Worm (Caenorhabditis elegans): ENCODE measurements around the gene Y97E10AR.4.

The Y97E10AR.4 gene

ce11 chrV:7977701-7978461 is 32.2 kb downstream of the Y97E10AR.4 start, which contains the start of gene let-413:
Gene let-413, minus strand, starts transcription at chrV:7977776.
- TF ChIP-seq nhr-12 (tag; optimal IDR thresholded peaks at IDR 0.05) (no peak), sem-4 (tag; optimal IDR thresholded peaks at IDR 0.05) (no peak), sma-9 (GFP tag; optimal IDR thresholded peaks at IDR 0.05) (peak; percentile 15), sma-9 (tag; optimal IDR thresholded peaks at IDR 0.05) (no peak), C34F6.9 (tag; optimal IDR thresholded peaks at IDR 0.05) (peak; percentile 20), nhr-21 (tag; optimal IDR thresholded peaks at IDR 0.05) (no peak), ama-1 (optimal IDR thresholded peaks at IDR 0.05) (no peak), elt-1 (tag; optimal IDR thresholded peaks at IDR 0.05) (no peak), lin-39 (tag; optimal IDR thresholded peaks at IDR 0.05) (no peak), unc-55 (GFP tag; optimal IDR thresholded peaks at IDR 0.05) (peak; percentile 59), gmeb-1 (tag; optimal IDR thresholded peaks at IDR 0.05) (no peak), sma-3 (GFP tag; optimal IDR thresholded peaks at IDR 0.05) (no peak), aly-2 (tag; optimal IDR thresholded peaks at IDR 0.05) (no peak), ceh-16 (tag; optimal IDR thresholded peaks at IDR 0.05) (no peak), lin-11 (tag; optimal IDR thresholded peaks at IDR 0.05) (no peak), nhr-6 (tag; optimal IDR thresholded peaks at IDR 0.05) (no peak), nhr-11 (tag; optimal IDR thresholded peaks at IDR 0.05) (no peak), egl-27 (tag; optimal IDR thresholded peaks at IDR 0.05) (no peak), R02D3.7 (tag; optimal IDR thresholded peaks at IDR 0.05) (no peak), zag-1 (tag; optimal IDR thresholded peaks at IDR 0.05) (no peak), ztf-4 (tag; optimal IDR thresholded peaks at IDR 0.05) (no peak), fos-1 (tag; optimal IDR thresholded peaks at IDR 0.05) (peak; percentile 98), snpc-4 (tag; optimal IDR thresholded peaks at IDR 0.05) (no peak), Y55F3AM.14 (GFP tag; optimal IDR thresholded peaks at IDR 0.05) (no peak), nhr-129 (tag; optimal IDR thresholded peaks at IDR 0.05) (peak; percentile 10)

DNA sequence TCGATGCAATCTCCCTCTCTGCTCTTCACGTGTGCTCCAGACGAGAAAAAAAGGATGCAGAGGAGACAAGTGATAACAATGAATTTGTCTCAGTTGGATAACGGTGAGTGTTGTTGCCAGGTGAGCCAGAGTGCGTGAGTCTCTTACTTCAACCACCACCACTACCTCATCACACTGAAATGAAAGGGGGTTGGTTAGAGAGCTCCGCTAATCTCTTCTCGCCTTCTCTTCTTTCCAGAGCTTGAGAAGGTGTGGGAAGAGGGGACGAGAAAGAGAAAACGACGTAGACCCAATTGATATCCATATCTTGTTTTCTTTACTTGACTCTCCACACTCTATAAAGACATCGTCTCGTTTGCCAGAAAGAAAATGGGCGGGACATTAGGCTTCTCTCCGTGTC is 38.7 kb downstream of the Y97E10AR.4 start:
- TF ChIP-seq ZK546.5 (tag; optimal IDR thresholded peaks at IDR 0.05) (no peak), nhr-21 (tag; optimal IDR thresholded peaks at IDR 0.05) (no peak), aly-2 (tag; optimal IDR thresholded peaks at IDR 0.05) (no peak), snpc-4 (tag; optimal IDR thresholded peaks at IDR 0.05) (no peak), nhr-129 (tag; optimal IDR thresholded peaks at IDR 0.05) (no peak), nhr-10 (tag; optimal IDR thresholded peaks at IDR 0.05) (no peak), alr-1 (tag; optimal IDR thresholded peaks at IDR 0.05) (no peak), egl-27 (tag; optimal IDR thresholded peaks at IDR 0.05) (no peak), gmeb-1 (tag; optimal IDR thresholded peaks at IDR 0.05) (no peak), dmd-4 (tag; optimal IDR thresholded peaks at IDR 0.05) (no peak), mab-5 (tag; optimal IDR thresholded peaks at IDR 0.05) (no peak), Y55F3AM.14 (GFP tag; optimal IDR thresholded peaks at IDR 0.05) (no peak), nhr-77 (tag; optimal IDR thresholded peaks at IDR 0.05) (no peak), nhr-23 (tag; optimal IDR thresholded peaks at IDR 0.05) (no peak), lin-39 (tag; optimal IDR thresholded peaks at IDR 0.05) (no peak), unc-55 (GFP tag; optimal IDR thresholded peaks at IDR 0.05) (no peak), ceh-16 (tag; optimal IDR thresholded peaks at IDR 0.05) (no peak), lin-11 (tag; optimal IDR thresholded peaks at IDR 0.05) (no peak), blmp-1 (tag; optimal IDR thresholded peaks at IDR 0.05; ENCODE audit: insufficient read depth) (no peak)

DNA sequence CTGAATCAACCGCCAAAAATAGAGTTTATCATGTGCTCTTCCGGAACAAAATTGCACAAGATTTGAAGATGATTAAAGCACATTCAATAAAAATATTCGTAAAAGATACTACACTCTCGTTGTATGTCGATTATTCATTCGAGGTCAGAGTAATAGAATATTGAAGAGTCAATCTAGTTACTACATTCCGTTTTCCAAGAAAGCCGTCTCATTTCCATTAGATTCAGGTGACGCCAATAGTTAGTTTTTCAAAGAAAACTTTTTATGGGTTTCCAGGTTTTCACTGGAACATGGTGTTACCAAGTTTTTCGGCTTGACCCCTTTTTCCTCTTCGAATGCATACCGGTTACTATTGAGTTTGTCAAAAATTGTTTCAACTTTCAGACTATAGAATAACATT is 39.5 kb downstream of the Y97E10AR.4 start:
- TF ChIP-seq unc-55 (GFP tag; optimal IDR thresholded peaks at IDR 0.05) (peak; percentile 54), lsy-2 (tag; optimal IDR thresholded peaks at IDR 0.05) (peak in 1 of 2 experiments; percentile 28), gmeb-1 (tag; optimal IDR thresholded peaks at IDR 0.05) (no peak), nhr-21 (tag; optimal IDR thresholded peaks at IDR 0.05) (peak; percentile 11)

- TF ChIP-seq lin-13 (GFP tag; optimal IDR thresholded peaks at IDR 0.05) (no peak), sem-4 (tag; optimal IDR thresholded peaks at IDR 0.05) (no peak), nhr-21 (tag; optimal IDR thresholded peaks at IDR 0.05) (no peak), fos-1 (tag; optimal IDR thresholded peaks at IDR 0.05) (no peak), elt-1 (tag; optimal IDR thresholded peaks at IDR 0.05) (no peak), F13H6.1 (tag; optimal IDR thresholded peaks at IDR 0.05) (no peak), alr-1 (tag; optimal IDR thresholded peaks at IDR 0.05) (no peak), mdl-1 (tag; optimal IDR thresholded peaks at IDR 0.05) (no peak), unc-62 (GFP tag; optimal IDR thresholded peaks at IDR 0.05) (no peak), elt-3 (tag; optimal IDR thresholded peaks at IDR 0.05) (no peak), Y55F3AM.14 (GFP tag; optimal IDR thresholded peaks at IDR 0.05) (no peak)
These were observed 40.9 kb downstream of the Y97E10AR.4 start, which contains the start of gene che-7 for ce11 chrV:7969107-7969506. Gene che-7, minus strand, starts transcription at chrV:7969207.

All from whole organism, L2 larva.